Worm (Caenorhabditis elegans) whole organism, L2 larva: Measurements from ENCODE around the gene osgn-1.

Source experiments
- lin-39 ChIP-seq: fragments of 150-350 bp; optimal IDR thresholded peaks from 2 replicates; lab custom pipeline; 2014; ENCODE audit warnings: missing biosample characterization, missing genetic modification reagents, missing genetic modification characterization
- lsy-2 ChIP-seq, 2 experiments: fragments of 150-350 bp in 1 of 2; sonication (generic microtip) in 1 of 2; optimal IDR thresholded peaks; 2 replicates each; lab custom pipeline; 2014 to 2017; ENCODE audit warnings: missing biosample characterization in 2 of 2, missing genetic modification characterization in 2 of 2
- nhr-11 ChIP-seq: fragments of 150-350 bp; optimal IDR thresholded peaks from 2 replicates; lab custom pipeline; 2014; ENCODE audit warnings: missing biosample characterization, missing genetic modification characterization
- skn-1 ChIP-seq: sonication (generic microtip); optimal IDR thresholded peaks from 2 replicates; lab custom pipeline; 2017; ENCODE audit warnings: missing biosample characterization, missing genetic modification characterization
- sma-3 ChIP-seq: sonication (generic microtip); optimal IDR thresholded peaks from 2 replicates; lab custom pipeline; 2016; ENCODE audit warnings: missing genetic modification reagents, missing genetic modification characterization, missing compliant biosample characterization
- sma-9 ChIP-seq, 2 experiments: fragments of 150-350 bp in 1 of 2; sonication (generic microtip) in 1 of 2; optimal IDR thresholded peaks; 2 replicates each; lab custom pipeline; 2014 to 2016; ENCODE audit warnings: missing genetic modification characterization in 2 of 2, mild to moderate bottlenecking in 1 of 2, missing biosample characterization in 1 of 2, missing compliant biosample characterization in 1 of 2, missing genetic modification reagents in 1 of 2, moderate library complexity in 1 of 2
- unc-39 ChIP-seq: fragments of 150-350 bp; optimal IDR thresholded peaks from 2 replicates; lab custom pipeline; 2014; ENCODE audit warnings: missing biosample characterization, missing genetic modification characterization

DNA sequence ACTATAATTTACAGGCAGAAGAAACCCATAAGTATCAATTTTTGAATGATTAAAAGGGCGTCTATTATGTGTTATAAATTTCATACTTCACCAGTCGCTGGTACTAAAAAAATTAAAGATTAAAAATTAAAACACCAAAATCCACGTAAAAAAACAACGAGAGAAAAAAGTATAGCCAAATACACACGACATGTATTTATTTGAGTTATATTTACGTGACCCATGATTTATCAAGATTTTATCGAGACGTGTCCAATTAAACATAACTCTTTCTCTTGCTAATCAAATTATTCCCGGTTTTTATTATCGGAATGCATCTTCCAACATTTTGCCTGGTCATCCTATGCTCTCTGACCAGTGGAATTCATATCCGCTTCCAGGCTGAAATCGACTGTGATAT lies 60.1 kb downstream of the osgn-1 start, which contains the start of gene F36A4.4:
- no peak for TF ChIP-seq nhr-11 (tag; lab: Kevin White, UChicago)
- TF ChIP-seq unc-39 (tag; lab: Kevin White, UChicago): no peak
- no peak for TF ChIP-seq skn-1 (tag; lab: Kevin White, UChicago)
- no peak for TF ChIP-seq lsy-2 (tag; optimal IDR thresholded peaks at IDR 0.05; lab: Kevin White, UChicago)
- TF ChIP-seq lin-39: no peak
- TF ChIP-seq sma-3 (GFP tag; lab: Kevin White, UChicago): no peak
- TF ChIP-seq sma-9 (GFP tag; optimal IDR thresholded peaks at IDR 0.05; lab: Kevin White, UChicago): no peak
- no peak for TF ChIP-seq sma-9 (tag; optimal IDR thresholded peaks at IDR 0.05; lab: Kevin White, UChicago)
